Worm (Caenorhabditis elegans) whole organism, midembryonic: Measurements from ENCODE around the gene srt-18.

ENCODE experiments used
- T22C8.4 ChIP-seq: fragments of 200-800 bp; sonication (Bioruptor generic); IDR thresholded peaks from 2 replicates; pipeline ENCODE4 v1.3.6; 2022; ENCODE audit warnings: missing genetic modification characterization, missing compliant biosample characterization
- cog-1 ChIP-seq: sonication (generic microtip); optimal IDR thresholded peaks from 2 replicates; lab custom pipeline; 2016; ENCODE audit warnings: missing genetic modification characterization, missing compliant biosample characterization
- klf-2 ChIP-seq: fragments of 200-800 bp; sonication (Bioruptor generic); conservative IDR thresholded peaks from 2 replicates; pipeline ENCODE4 v1.3.6; 2022; ENCODE audit warnings: missing genetic modification reagents, missing genetic modification characterization, missing compliant biosample characterization
- ref-1 ChIP-seq: fragments of 200-800 bp; sonication (Bioruptor generic); conservative IDR thresholded peaks from 2 replicates; pipeline ENCODE4 v1.3.6; 2022; ENCODE audit warnings: missing genetic modification reagents, missing genetic modification characterization, missing compliant biosample characterization
- tab-1 ChIP-seq: fragments of 200-800 bp; sonication (Bioruptor generic); IDR thresholded peaks from 2 replicates; pipeline ENCODE4 v1.3.6; 2022; ENCODE audit warnings: missing genetic modification characterization, missing compliant biosample characterization
- ztf-23 ChIP-seq: fragments of 200-800 bp; sonication (Bioruptor generic); IDR thresholded peaks from 2 replicates; pipeline ENCODE4 v1.3.6; 2022; ENCODE audit warnings: missing genetic modification reagents, missing genetic modification characterization, missing compliant biosample characterization
- ztf-29 ChIP-seq: fragments of 200-800 bp; sonication (Bioruptor generic); IDR thresholded peaks from 2 replicates; pipeline ENCODE4 v1.3.6; 2022; ENCODE audit warnings: missing genetic modification reagents, missing genetic modification characterization, missing compliant biosample characterization

DNA sequence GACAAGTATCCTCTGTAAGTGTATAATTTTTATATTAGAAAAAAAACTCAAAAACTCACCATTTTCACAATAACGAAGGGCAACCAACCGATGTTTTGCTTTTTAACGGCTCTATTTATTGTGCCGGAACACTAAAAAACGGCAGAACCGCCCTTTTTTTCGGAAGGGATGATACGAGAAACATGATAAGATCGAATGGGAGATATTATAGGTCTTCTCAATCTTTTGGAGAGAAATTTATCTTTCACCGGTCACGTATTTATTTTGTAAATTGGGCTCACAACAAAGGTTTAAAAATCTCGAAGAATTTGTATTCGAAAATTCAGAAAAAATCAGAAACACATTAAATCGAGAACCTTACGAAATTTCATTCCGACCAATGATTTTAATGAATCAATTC lies 39.3 kb upstream of the srt-18 start, which contains the start of gene swm-1:
- no peak for TF ChIP-seq cog-1 (tag; lab: Kevin White, UChicago)
- no peak for TF ChIP-seq tab-1 (GFP tag; lab: Robert Waterston, UW)
- TF ChIP-seq ref-1 (GFP tag; lab: Robert Waterston, UW): no peak
- TF ChIP-seq ztf-29: no peak
- TF ChIP-seq klf-2 (GFP tag; lab: Robert Waterston, UW): no peak
- TF ChIP-seq ztf-23: no peak
- no peak for TF ChIP-seq T22C8.4 (GFP tag; lab: Robert Waterston, UW)
